Fruit fly (Drosophila melanogaster): ENCODE measurements around the gene CG44085.

CG44085 gene

dm6 chr2L:13289689-13290088, 28.9 kb downstream of the CG44085 start, which contains the start of gene CG31729 (continued):
- no peak for TF ChIP-seq CG8281 (tag; optimal IDR thresholded peaks at IDR 0.05)

dm6 chr2L:13290276-13291065, 29.7 kb downstream of the CG44085 start:
- TF ChIP-seq disco-r (GFP tag; optimal IDR thresholded peaks at IDR 0.05) (peak; percentile 65), Lpt (GFP tag; optimal IDR thresholded peaks at IDR 0.05) (no peak), crc (GFP tag; optimal IDR thresholded peaks at IDR 0.05) (peak; percentile 33), CG3726 (GFP tag; IDR thresholded peaks at IDR 0.05) (peak; percentile 74; the same call in 1 of the 3 replicates), HmgZ (tag; optimal IDR thresholded peaks at IDR 0.05) (peak; percentile 70), CG15696 (tag; optimal IDR thresholded peaks at IDR 0.05) (peak; percentile 35), sna (GFP tag; IDR thresholded peaks at IDR 0.05; ENCODE audit: partially characterized antibody) (peak; percentile 76), CG7745 (tag; optimal IDR thresholded peaks at IDR 0.05) (no peak), MBD-R2 (GFP tag; IDR thresholded peaks at IDR 0.05) (peak; percentile 13; the same call in 1 of the 2 replicates), CG13123 (GFP tag; optimal IDR thresholded peaks at IDR 0.05) (peak; percentile 31), jigr1 (GFP tag; IDR thresholded peaks at IDR 0.05) (no peak), Mad (GFP tag; optimal IDR thresholded peaks at IDR 0.05) (peak; percentile 42), sima (GFP tag; optimal IDR thresholded peaks at IDR 0.05) (no peak), Hr51 (GFP tag; optimal IDR thresholded peaks at IDR 0.05) (peak; percentile 31 to 79), CG13775 (GFP tag; optimal IDR thresholded peaks at IDR 0.05) (peak; percentile 26), NK7.1 (GFP tag; optimal IDR thresholded peaks at IDR 0.05) (peak; percentile 31), B-H2 (GFP tag; optimal IDR thresholded peaks at IDR 0.05) (peak; percentile 84), Oaz (GFP tag; IDR thresholded peaks at IDR 0.05) (no peak; the same call in 1 of the 2 replicates), Meics (GFP tag; optimal IDR thresholded peaks at IDR 0.05) (peak; percentile 86), CG6854 (GFP tag; optimal IDR thresholded peaks at IDR 0.05) (peak; percentile 75), kah (GFP tag; optimal IDR thresholded peaks at IDR 0.05) (peak; percentile 66), twi (tag; optimal IDR thresholded peaks at IDR 0.05) (no peak), D (optimal IDR thresholded peaks at IDR 0.05) (no peak), D (GFP tag; optimal IDR thresholded peaks at IDR 0.05) (peak; percentile 51), vvl (GFP tag; IDR thresholded peaks at IDR 0.05) (peak; percentile 55; the same call in 1 of the 2 replicates), ERR (GFP tag; optimal IDR thresholded peaks at IDR 0.05) (no peak), run (tag; optimal IDR thresholded peaks at IDR 0.05) (peak; percentile 64), CG2116 (GFP tag; optimal IDR thresholded peaks at IDR 0.05) (peak; percentile 3), Scr (GFP tag; IDR thresholded peaks at IDR 0.05; ENCODE audit: partially characterized antibody) (peak; percentile 50), ac (GFP tag; optimal IDR thresholded peaks at IDR 0.05) (peak; percentile 55), ssp (GFP tag; IDR thresholded peaks at IDR 0.05) (no peak), Xrp1 (GFP tag; IDR thresholded peaks at IDR 0.05) (peak; percentile 72), hth (optimal IDR thresholded peaks at IDR 0.05) (no peak), sob (GFP tag; IDR thresholded peaks at IDR 0.05) (peak; percentile 36), CG1602 (GFP tag; optimal IDR thresholded peaks at IDR 0.05) (peak; percentile 13), Deaf1 (tag; optimal IDR thresholded peaks at IDR 0.05) (peak; percentile 89), CG14050 (GFP tag; IDR thresholded peaks at IDR 0.05) (peak; percentile 37; the same call in 1 of the 3 replicates), rib (GFP tag; IDR thresholded peaks at IDR 0.05) (peak; percentile 69; the same call in 1 of the 2 replicates), Chrac-16 (GFP tag; optimal IDR thresholded peaks at IDR 0.05) (no peak), fd102C (GFP tag; optimal IDR thresholded peaks at IDR 0.05) (peak; percentile 23), Doc3 (GFP tag; IDR thresholded peaks at IDR 0.05; ENCODE audit: partially characterized antibody) (0 out of 3 replicates have a peak, but pooled peaks have one; percentile 11), bsh (GFP tag; optimal IDR thresholded peaks at IDR 0.05) (peak in 1 of 2 experiments; percentile 82), Hmr (GFP tag; optimal IDR thresholded peaks at IDR 0.05) (peak; percentile 91), schlank (tag; optimal IDR thresholded peaks at IDR 0.05) (peak; percentile 91), CG4328 (GFP tag; optimal IDR thresholded peaks at IDR 0.05) (peak; percentile 73), CG16813 (GFP tag; IDR thresholded peaks at IDR 0.05; ENCODE audit: partially characterized antibody) (0 out of 3 replicates have a peak, but pooled peaks have one; percentile 29)

Measured in whole organism, embryonic.